Fruit fly (Drosophila melanogaster) S2 (cell line): ENCODE measurements around the gene BBIP1.

ENCODE experiments used
- CG8478 ChIP-seq: fragments of >200 bp; optimal IDR thresholded peaks from 2 replicates; lab custom pipeline; 2018
- CTCF ChIP-seq, 2 experiments: fragments of >200 bp; optimal IDR thresholded peaks; 2 replicates each; lab custom pipeline; 2018

DNA sequence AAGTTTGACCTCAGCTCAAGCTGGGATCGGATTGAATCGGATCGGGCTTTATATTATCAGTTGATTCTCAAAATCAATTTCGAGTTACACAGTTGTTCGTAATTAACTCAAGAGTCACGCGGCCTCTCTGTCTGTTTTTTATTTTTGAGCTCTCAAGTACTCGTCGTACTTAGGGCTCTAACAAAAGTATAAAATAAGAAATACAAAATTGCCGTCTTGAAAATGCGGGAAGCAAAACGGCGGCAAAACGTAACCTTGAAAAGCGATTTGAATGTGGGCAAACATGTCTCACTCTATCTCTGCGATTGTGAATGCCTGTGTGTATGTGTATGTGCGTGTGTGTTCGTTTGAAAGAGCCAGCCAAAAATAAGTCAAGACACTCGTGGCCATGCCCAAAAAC is 33.4 kb downstream of the BBIP1 start:
- TF ChIP-seq CG8478 (no peak), CTCF (optimal IDR thresholded peaks at IDR 0.05; lab: Kevin White, UChicago) (no peak)
